Worm (Caenorhabditis elegans) whole organism, young adult: ENCODE data around the gene srbc-39.

Source experiments
- B0261.1 ChIP-seq: sonication (generic microtip); optimal IDR thresholded peaks from 2 replicates; lab custom pipeline; 2016; ENCODE audit warnings: mild to moderate bottlenecking, missing genetic modification characterization, moderate library complexity, missing compliant biosample characterization
- B0336.3 ChIP-seq: fragments of 200-800 bp; sonication (Bioruptor generic); IDR thresholded peaks from 2 replicates; pipeline ENCODE4 v1.3.6; 2022; ENCODE audit warnings: missing genetic modification characterization, missing compliant biosample characterization
- F23B12.7 ChIP-seq: sonication (generic microtip); optimal IDR thresholded peaks from 2 replicates; lab custom pipeline; 2017; ENCODE audit warnings: missing genetic modification characterization, mild to moderate bottlenecking, missing compliant biosample characterization, antibody characterized with exemption, moderate library complexity; ENCODE audit not compliant: insufficient read depth
- F33H1.4 ChIP-seq: fragments of 200-800 bp; sonication (Bioruptor generic); IDR thresholded peaks from 2 replicates; pipeline ENCODE4 v1.3.6; 2022; ENCODE audit warnings: missing genetic modification reagents, missing genetic modification characterization, missing compliant biosample characterization
- F37B4.10 ChIP-seq: fragments of 200-800 bp; sonication (Bioruptor generic); IDR thresholded peaks from 2 replicates; pipeline ENCODE4 v1.3.6; 2022; ENCODE audit warnings: missing genetic modification characterization, missing compliant biosample characterization
- F52B5.7 ChIP-seq: sonication (generic microtip); optimal IDR thresholded peaks from 2 replicates; lab custom pipeline; 2016; ENCODE audit warnings: mild to moderate bottlenecking, missing genetic modification characterization, missing compliant biosample characterization
- T26A5.8 ChIP-seq: sonication (generic microtip); optimal IDR thresholded peaks from 2 replicates; lab custom pipeline; 2016; ENCODE audit warnings: missing genetic modification characterization, missing compliant biosample characterization
- Y67H2A.10 ChIP-seq: fragments of 200-800 bp; sonication (Bioruptor generic); conservative IDR thresholded peaks from 2 replicates; pipeline ENCODE4 v1.3.6; 2022; ENCODE audit warnings: missing genetic modification reagents, missing genetic modification characterization, missing compliant biosample characterization
- ZK185.1 ChIP-seq: sonication (generic microtip); optimal IDR thresholded peaks from 2 replicates; lab custom pipeline; 2016; ENCODE audit warnings: mild to moderate bottlenecking, missing genetic modification characterization, missing compliant biosample characterization; ENCODE audit not compliant: poor library complexity, severe bottlenecking
- ama-1 ChIP-seq, 3 experiments: fragments of 150-350 bp in 1 of 3; sonication (generic microtip) in 2 of 3; optimal IDR thresholded peaks; 2 replicates each; lab custom pipeline; 2014 to 2018; ENCODE audit warnings: missing biosample characterization in 2 of 3, missing genetic modification characterization in 2 of 3, missing genetic modification reagents in 2 of 3
- aptf-2 ChIP-seq: fragments of 200-800 bp; sonication (Bioruptor generic); conservative IDR thresholded peaks from 2 replicates; pipeline ENCODE4 v1.3.6; 2022; ENCODE audit warnings: missing genetic modification reagents, missing genetic modification characterization, missing compliant biosample characterization
- atf-7 ChIP-seq: sonication (generic microtip); optimal IDR thresholded peaks from 2 replicates; lab custom pipeline; 2017; ENCODE audit warnings: mild to moderate bottlenecking, missing genetic modification characterization, missing compliant biosample characterization
- attf-5 ChIP-seq: fragments of 200-800 bp; sonication (Bioruptor generic); optimal IDR thresholded peaks from 2 replicates; lab custom pipeline; 2018; ENCODE audit warnings: mild to moderate bottlenecking, missing genetic modification characterization, missing compliant biosample characterization
- cebp-1 ChIP-seq, 2 experiments: fragments of 200-800 bp in 1 of 2; sonication (Bioruptor generic) in 1 of 2; sonication (generic microtip) in 1 of 2; IDR thresholded peaks in 1 of 2; optimal IDR thresholded peaks in 1 of 2; 2 replicates each; pipeline versions ENCODE4 v1.3.6 to Lab custom; 2017 to 2022; ENCODE audit warnings: missing compliant biosample characterization in 2 of 2, missing genetic modification characterization in 2 of 2, mild to moderate bottlenecking in 1 of 2, missing genetic modification reagents in 1 of 2, moderate library complexity in 1 of 2
- ceh-58 ChIP-seq: fragments of 200-800 bp; sonication (Bioruptor generic); IDR thresholded peaks from 2 replicates; pipeline ENCODE4 v1.3.6; 2022; ENCODE audit warnings: missing genetic modification characterization, missing compliant biosample characterization
- chd-7 ChIP-seq: sonication (generic microtip); optimal IDR thresholded peaks from 2 replicates; lab custom pipeline; 2016; ENCODE audit warnings: mild to moderate bottlenecking, missing genetic modification characterization, moderate library complexity, missing compliant biosample characterization
- egl-44 ChIP-seq: fragments of 200-800 bp; sonication (Bioruptor generic); IDR thresholded peaks from 2 replicates; pipeline ENCODE4 v1.3.6; 2022; ENCODE audit warnings: missing genetic modification reagents, missing genetic modification characterization, missing compliant biosample characterization
- egrh-3 ChIP-seq: fragments of 200-800 bp; sonication (Bioruptor generic); IDR thresholded peaks from 2 replicates; pipeline ENCODE4 v1.3.6; 2022; ENCODE audit warnings: missing genetic modification reagents, missing genetic modification characterization, missing compliant biosample characterization
- ets-4 ChIP-seq: fragments of 200-800 bp; sonication (Bioruptor generic); optimal IDR thresholded peaks from 2 replicates; lab custom pipeline; 2018; ENCODE audit warnings: mild to moderate bottlenecking, missing genetic modification characterization, missing compliant biosample characterization
- fkh-3 ChIP-seq: sonication (generic microtip); optimal IDR thresholded peaks from 2 replicates; lab custom pipeline; 2016; ENCODE audit warnings: mild to moderate bottlenecking, missing genetic modification characterization, missing compliant biosample characterization
- him-1 ChIP-seq: sonication (generic microtip); optimal IDR thresholded peaks from 2 replicates; lab custom pipeline; 2016; ENCODE audit warnings: missing genotype, missing genetic modification reagents, missing genetic modification characterization, missing compliant biosample characterization
- hmg-20 ChIP-seq: fragments of 200-800 bp; sonication (Bioruptor generic); IDR thresholded peaks from 2 replicates; pipeline ENCODE4 v1.3.6; 2022; ENCODE audit warnings: missing genetic modification reagents, missing genetic modification characterization, missing compliant biosample characterization
- hsf-1 ChIP-seq: fragments of 200-800 bp; sonication (Bioruptor generic); IDR thresholded peaks from 2 replicates; pipeline ENCODE4 v1.3.6; 2022; ENCODE audit warnings: missing genetic modification reagents, missing genetic modification characterization, missing compliant biosample characterization
- lag-1 ChIP-seq: fragments of 200-800 bp; sonication (Bioruptor generic); IDR thresholded peaks from 2 replicates; pipeline ENCODE4 v1.3.6; 2022; ENCODE audit warnings: missing genetic modification reagents, missing genetic modification characterization, missing compliant biosample characterization
- lin-26 ChIP-seq: fragments of 200-800 bp; sonication (Bioruptor generic); IDR thresholded peaks from 2 replicates; pipeline ENCODE4 v1.3.6; 2022; ENCODE audit warnings: missing genetic modification reagents, missing genetic modification characterization, missing compliant biosample characterization
- madf-10 ChIP-seq: sonication (generic microtip); optimal IDR thresholded peaks from 2 replicates; lab custom pipeline; 2016; ENCODE audit warnings: mild to moderate bottlenecking, missing genetic modification characterization, missing compliant biosample characterization
- mcd-1 ChIP-seq: fragments of 200-800 bp; sonication (Bioruptor generic); IDR thresholded peaks from 2 replicates; pipeline ENCODE4 v1.3.6; 2022; ENCODE audit warnings: missing genetic modification reagents, missing genetic modification characterization, missing compliant biosample characterization
- pha-4 ChIP-seq: fragments of 150-350 bp; sonication (generic microtip); optimal IDR thresholded peaks from 2 replicates; lab custom pipeline; 2014; ENCODE audit warnings: missing biosample characterization, missing genetic modification reagents, missing genetic modification characterization
- repo-1 ChIP-seq: sonication (generic microtip); optimal IDR thresholded peaks from 2 replicates; lab custom pipeline; 2017; ENCODE audit warnings: mild to moderate bottlenecking, missing genetic modification characterization, missing compliant biosample characterization
- rpc-1 ChIP-seq, 2 experiments: fragments of 150-350 bp in 1 of 2; sonication (generic microtip) in 1 of 2; optimal IDR thresholded peaks; 2 replicates each; lab custom pipeline; 2014 to 2018; ENCODE audit warnings: missing biosample characterization in 1 of 2, missing genetic modification characterization in 1 of 2, missing genetic modification reagents in 1 of 2, missing genotype in 1 of 2
- sea-2 ChIP-seq: fragments of 200-800 bp; sonication (Bioruptor generic); IDR thresholded peaks from 2 replicates; pipeline ENCODE4 v1.3.6; 2022; ENCODE audit warnings: missing genetic modification characterization, missing compliant biosample characterization
- snpc-1.1 ChIP-seq: sonication (generic microtip); optimal IDR thresholded peaks from 2 replicates; lab custom pipeline; 2017; ENCODE audit warnings: missing genetic modification characterization, mild to moderate bottlenecking, missing compliant biosample characterization, antibody characterized with exemption, moderate library complexity, missing genotype, missing genetic modification reagents; ENCODE audit not compliant: insufficient read depth
- snpc-1.3 ChIP-seq: sonication (generic microtip); optimal IDR thresholded peaks from 2 replicates; lab custom pipeline; 2017; ENCODE audit warnings: missing genetic modification characterization, mild to moderate bottlenecking, missing compliant biosample characterization, antibody characterized with exemption, moderate library complexity, missing genotype, missing genetic modification reagents; ENCODE audit not compliant: insufficient read depth
- snpc-3.4 ChIP-seq: sonication (generic microtip); optimal IDR thresholded peaks from 2 replicates; lab custom pipeline; 2017; ENCODE audit warnings: missing genetic modification characterization, mild to moderate bottlenecking, missing compliant biosample characterization, antibody characterized with exemption, moderate library complexity, missing genotype, missing genetic modification reagents
- somi-1 ChIP-seq: fragments of 200-800 bp; sonication (Bioruptor generic); optimal IDR thresholded peaks from 2 replicates; lab custom pipeline; 2018; ENCODE audit warnings: mild to moderate bottlenecking, missing genetic modification characterization, missing compliant biosample characterization
- tbp1 ChIP-seq: fragments of 200-800 bp; sonication (Bioruptor generic); optimal IDR thresholded peaks from 2 replicates; lab custom pipeline; 2018; ENCODE audit warnings: mild to moderate bottlenecking, missing genetic modification characterization, missing compliant biosample characterization
- tbx-9 ChIP-seq: sonication (generic microtip); optimal IDR thresholded peaks from 2 replicates; lab custom pipeline; 2016; ENCODE audit warnings: borderline replicate concordance, missing genetic modification characterization, inconsistent platforms, missing compliant biosample characterization
- unc-130 ChIP-seq: sonication (generic microtip); optimal IDR thresholded peaks from 2 replicates; lab custom pipeline; 2016; ENCODE audit warnings: missing genetic modification reagents, missing genetic modification characterization, missing compliant biosample characterization
- xnd-1 ChIP-seq: sonication (generic microtip); optimal IDR thresholded peaks from 2 replicates; lab custom pipeline; 2016; ENCODE audit warnings: missing genotype, missing genetic modification reagents, missing genetic modification characterization, missing compliant biosample characterization
- zfh-2 ChIP-seq: fragments of 200-800 bp; sonication (Bioruptor generic); conservative IDR thresholded peaks from 2 replicates; pipeline ENCODE4 v1.3.6; 2022; ENCODE audit warnings: missing genetic modification reagents, missing genetic modification characterization, missing compliant biosample characterization
- ztf-22 ChIP-seq: fragments of 200-800 bp; sonication (Bioruptor generic); optimal IDR thresholded peaks from 2 replicates; lab custom pipeline; 2018; ENCODE audit warnings: mild to moderate bottlenecking, missing genetic modification characterization, moderate library complexity, missing compliant biosample characterization
- ztf-26 ChIP-seq: sonication (generic microtip); optimal IDR thresholded peaks from 2 replicates; lab custom pipeline; 2017; ENCODE audit warnings: missing genetic modification characterization, missing compliant biosample characterization
- ztf-3 ChIP-seq: fragments of 200-800 bp; sonication (Bioruptor generic); optimal IDR thresholded peaks from 2 replicates; lab custom pipeline; 2018; ENCODE audit warnings: mild to moderate bottlenecking, missing genetic modification characterization, missing compliant biosample characterization

srbc-39 gene

DNA sequence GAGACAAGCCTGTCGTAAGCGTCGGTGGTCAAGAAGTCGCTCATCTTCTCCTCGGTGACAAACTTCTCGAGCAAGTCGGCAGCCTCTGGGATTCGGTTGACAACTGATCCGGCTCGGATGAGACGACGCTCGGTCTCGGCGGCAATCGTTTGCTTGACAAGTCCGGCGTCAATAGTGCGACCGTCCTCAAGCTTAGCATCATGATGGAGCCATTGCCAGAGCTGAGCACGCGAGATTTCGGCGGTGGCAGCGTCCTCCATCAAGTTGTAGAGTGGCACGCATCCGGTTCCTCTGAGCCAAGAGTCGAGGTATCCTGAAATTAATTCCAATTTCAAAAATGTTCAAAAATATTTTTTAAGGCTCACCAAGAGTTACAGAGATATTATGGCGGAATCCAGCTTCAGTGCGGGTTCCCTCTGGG lies 15.6 kb downstream of the srbc-39 start (continued):
- TF ChIP-seq egrh-3 (GFP tag; lab: Robert Waterston, UW) = peak; percentile 62; the same call in 1 of the 2 replicates

DNA sequence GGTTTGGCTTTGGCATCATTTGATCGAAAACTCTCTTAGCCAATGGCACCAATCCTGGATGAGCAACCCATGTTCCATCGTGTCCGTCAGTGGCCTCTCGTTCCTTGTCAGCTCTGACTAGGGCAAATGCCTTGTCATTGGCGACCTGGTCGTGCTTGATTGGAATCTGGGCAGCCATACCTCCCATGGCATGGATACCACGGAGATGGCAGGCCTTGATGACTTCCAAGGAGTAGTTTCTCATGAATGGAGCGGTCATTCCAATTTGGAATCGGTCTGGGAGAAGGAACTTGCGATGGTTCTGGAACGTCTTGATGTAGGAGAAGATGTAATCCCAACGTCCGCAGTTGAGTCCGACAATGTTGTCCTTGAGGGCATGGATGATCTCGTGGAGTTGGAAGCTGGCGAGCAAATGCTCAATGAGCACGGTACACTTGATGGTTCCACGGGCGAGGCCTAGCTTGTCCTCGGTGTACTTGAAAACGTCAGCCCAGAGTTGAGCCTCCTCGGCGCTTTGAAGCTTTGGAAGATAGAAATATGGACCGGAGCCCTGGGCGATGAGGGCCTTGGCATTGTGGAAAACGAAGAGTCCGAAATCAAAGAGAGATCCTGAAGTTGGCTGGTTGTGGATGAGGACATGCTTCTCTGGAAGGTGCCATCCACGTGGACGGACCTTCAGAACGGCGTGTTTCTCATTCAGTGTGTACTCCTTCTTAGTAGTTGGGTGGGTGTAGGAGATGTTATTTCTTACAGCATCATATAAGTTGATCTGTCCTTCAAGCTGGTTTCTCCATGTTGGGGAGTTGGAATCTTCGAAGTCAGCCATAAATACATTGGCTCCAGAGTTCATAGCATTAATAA lies 16.3 kb downstream of the srbc-39 start:
- TF ChIP-seq T26A5.8 (no peak), ZK185.1 (tag; lab: Kevin White, UChicago) (peak; percentile 67), B0261.1 (tag; lab: Kevin White, UChicago) (no peak), Y67H2A.10 (no peak), ztf-22 (GFP tag; lab: Kevin White, UChicago) (no peak), ets-4 (GFP tag; lab: Kevin White, UChicago) (no peak), snpc-3.4 (no peak), xnd-1 (tag; lab: Kevin White, UChicago) (no peak), somi-1 (GFP tag; lab: Kevin White, UChicago) (peak; percentile 18), egrh-3 (GFP tag; lab: Robert Waterston, UW) (no peak), F52B5.7 (tag; lab: Kevin White, UChicago) (no peak), F23B12.7 (tag; lab: Kevin White, UChicago) (no peak), atf-7 (tag; lab: Kevin White, UChicago) (no peak), him-1 (tag; lab: Kevin White, UChicago) (no peak), unc-130 (GFP tag; lab: Kevin White, UChicago) (no peak), F33H1.4 (GFP tag; lab: Robert Waterston, UW) (no peak), ztf-3 (no peak), B0336.3 (GFP tag; lab: Robert Waterston, UW) (peak; percentile 6), tbp1 (no peak), tbx-9 (tag; lab: Kevin White, UChicago) (no peak), chd-7 (no peak), aptf-2 (GFP tag; lab: Robert Waterston, UW) (no peak), ztf-26 (tag; lab: Kevin White, UChicago) (no peak), attf-5 (GFP tag; lab: Kevin White, UChicago) (no peak), cebp-1 (GFP tag; IDR thresholded peaks at IDR 0.05; lab: Robert Waterston, UW) (no peak), cebp-1 (tag; optimal IDR thresholded peaks at IDR 0.05; lab: Kevin White, UChicago) (peak; percentile 6), ama-1 (optimal IDR thresholded peaks at IDR 0.05; lab: Kevin White, UChicago) (peak; percentile 88), ama-1 (GFP tag; optimal IDR thresholded peaks at IDR 0.05; lab: Kevin White, UChicago) (peak in 1 of 2 experiments; percentile 12), mcd-1 (GFP tag; lab: Robert Waterston, UW) (no peak), egl-44 (GFP tag; lab: Robert Waterston, UW) (peak; percentile 25), snpc-1.3 (tag; lab: Kevin White, UChicago) (no peak), snpc-1.1 (tag; lab: Kevin White, UChicago) (no peak), madf-10 (no peak), repo-1 (tag; lab: Kevin White, UChicago) (no peak), sea-2 (GFP tag; lab: Robert Waterston, UW) (no peak), ceh-58 (GFP tag; lab: Robert Waterston, UW) (0 out of 2 replicates have a peak, but pooled peaks have one; percentile 16), F37B4.10 (no peak), lag-1 (GFP tag; lab: Robert Waterston, UW) (no peak), fkh-3 (tag; lab: Kevin White, UChicago) (no peak), pha-4 (tag; lab: Kevin White, UChicago) (no peak), zfh-2 (GFP tag; lab: Robert Waterston, UW) (no peak), hsf-1 (GFP tag; lab: Robert Waterston, UW) (no peak), hmg-20 (GFP tag; lab: Robert Waterston, UW) (no peak), rpc-1 (optimal IDR thresholded peaks at IDR 0.05; lab: Kevin White, UChicago) (no peak), rpc-1 (tag; optimal IDR thresholded peaks at IDR 0.05; lab: Kevin White, UChicago) (no peak), lin-26 (GFP tag; lab: Robert Waterston, UW) (peak; percentile 75; the same call in 1 of the 2 replicates)
